Worm (Caenorhabditis elegans): Measurements from ENCODE around the gene msp-3.
A peak's percentile ranks its signal among the peaks of the same experiment; 100 is the strongest.

The msp-3 gene

DNA sequence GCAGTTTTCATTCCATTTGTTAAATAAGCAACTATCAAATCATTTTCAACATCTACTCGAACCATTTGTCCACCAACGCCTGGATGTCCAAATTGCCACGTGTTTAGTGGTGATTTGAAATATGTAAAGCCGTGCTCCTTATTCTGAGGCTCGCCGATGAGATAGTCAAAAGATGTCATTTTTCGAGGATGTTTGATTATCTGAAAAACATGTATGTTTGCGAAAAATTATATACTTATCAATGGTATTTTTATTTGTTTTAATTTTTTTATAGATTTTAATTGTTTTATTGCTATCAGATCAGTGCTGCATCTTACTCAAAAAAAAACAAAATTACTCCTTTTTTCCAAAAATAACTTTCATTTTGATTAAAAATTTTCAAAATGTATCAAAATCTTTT lies 32.7 kb upstream of the msp-3 start:
- TF ChIP-seq nhr-11 (tag; optimal IDR thresholded peaks at IDR 0.05) (no peak), R02D3.7 (tag; optimal IDR thresholded peaks at IDR 0.05) (no peak), egl-5 (tag; optimal IDR thresholded peaks at IDR 0.05) (no peak), pqm-1 (tag; optimal IDR thresholded peaks at IDR 0.05) (no peak)

DNA sequence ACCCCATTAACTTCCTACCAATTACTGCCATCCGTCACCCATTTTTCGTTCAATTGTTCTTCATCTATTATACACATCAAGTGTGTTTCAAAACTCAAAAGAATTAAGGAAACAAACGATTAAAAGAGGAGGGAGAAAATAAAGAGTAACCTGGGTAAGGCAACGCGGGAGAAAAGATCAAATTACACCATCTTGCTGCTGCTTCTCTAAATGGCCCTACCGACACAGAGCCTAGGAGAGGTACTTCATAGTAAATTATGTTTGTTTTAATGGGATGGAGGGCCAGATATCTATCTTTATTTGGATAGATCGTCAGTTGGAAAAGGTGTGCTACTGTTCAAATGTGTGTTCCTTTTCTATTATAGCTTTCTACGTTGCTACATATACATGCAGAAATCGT lies 29.3 kb upstream of the msp-3 start:
- no peak for TF ChIP-seq R02D3.7 (tag; optimal IDR thresholded peaks at IDR 0.05)
- TF ChIP-seq mdl-1 (tag; optimal IDR thresholded peaks at IDR 0.05): no peak
- TF ChIP-seq egl-27 (tag; optimal IDR thresholded peaks at IDR 0.05): no peak
- no peak for TF ChIP-seq tbx-2 (tag; optimal IDR thresholded peaks at IDR 0.05)
- no peak for TF ChIP-seq ZK546.5 (tag; optimal IDR thresholded peaks at IDR 0.05)

DNA sequence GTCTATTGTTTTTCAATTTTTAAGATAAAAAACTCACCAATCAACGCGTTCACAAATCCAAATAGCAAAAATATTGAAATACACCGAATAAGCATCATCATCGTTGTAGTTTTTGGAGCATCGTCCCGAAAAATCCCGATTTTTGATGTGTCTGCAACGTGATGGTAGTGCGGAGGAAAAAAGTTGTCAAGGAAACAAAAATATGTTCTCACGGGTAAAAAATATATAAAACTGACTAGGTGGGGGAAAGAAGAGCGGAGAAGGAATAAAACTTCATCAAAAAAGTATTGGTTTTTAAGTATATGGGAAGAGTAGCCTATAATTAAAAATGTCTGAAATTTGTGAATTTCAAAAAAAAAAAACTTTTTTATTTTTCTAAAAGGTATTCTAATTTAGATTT lies 25.9 kb upstream of the msp-3 start, which contains the start of gene rig-6:
Gene rig-6 (minus strand): TSS at position 101 of the 400 bp plus-strand sequence.
- TF ChIP-seq jun-1 (tag; optimal IDR thresholded peaks at IDR 0.05): no peak
- no peak for TF ChIP-seq ceh-9 (tag; optimal IDR thresholded peaks at IDR 0.05)
- TF ChIP-seq elt-3 (tag; optimal IDR thresholded peaks at IDR 0.05): no peak
- no peak for TF ChIP-seq nhr-77 (tag; optimal IDR thresholded peaks at IDR 0.05)
- no peak for TF ChIP-seq nhr-23 (tag; optimal IDR thresholded peaks at IDR 0.05)
- TF ChIP-seq unc-39 (tag; optimal IDR thresholded peaks at IDR 0.05): no peak

DNA sequence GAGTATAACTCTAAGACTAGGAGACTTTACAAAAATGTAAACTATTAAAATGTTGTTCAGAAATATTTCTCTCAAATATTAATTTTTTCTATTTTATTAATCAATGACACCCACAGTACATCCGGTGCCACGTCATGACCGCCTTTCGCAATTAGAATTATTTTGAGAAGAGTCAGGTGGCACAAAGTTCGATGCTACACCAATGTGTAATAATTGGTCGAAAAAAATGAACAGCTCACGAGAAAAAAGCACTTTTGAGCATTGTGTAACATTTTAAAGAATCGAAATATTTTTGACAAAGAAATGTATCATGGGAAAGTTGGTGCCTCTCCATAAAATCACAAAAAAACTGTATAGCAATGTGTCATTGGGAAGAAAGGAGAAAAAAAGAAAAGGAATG lies 20.6 kb upstream of the msp-3 start:
- no peak for TF ChIP-seq elt-3 (tag; optimal IDR thresholded peaks at IDR 0.05)
- no peak for TF ChIP-seq hmg-11 (tag; optimal IDR thresholded peaks at IDR 0.05)
- TF ChIP-seq nhr-76 (tag; optimal IDR thresholded peaks at IDR 0.05): no peak
- no peak for TF ChIP-seq unc-39 (tag; optimal IDR thresholded peaks at IDR 0.05)
- no peak for TF ChIP-seq egl-5 (tag; optimal IDR thresholded peaks at IDR 0.05)
- TF ChIP-seq pha-4 (tag; optimal IDR thresholded peaks at IDR 0.05): no peak
- TF ChIP-seq R02D3.7 (tag; optimal IDR thresholded peaks at IDR 0.05): no peak
- no peak for TF ChIP-seq nhr-11 (tag; optimal IDR thresholded peaks at IDR 0.05)
- TF ChIP-seq zag-1 (tag; optimal IDR thresholded peaks at IDR 0.05): no peak
- TF ChIP-seq nhr-12 (tag; optimal IDR thresholded peaks at IDR 0.05): no peak
- no peak for TF ChIP-seq nhr-67 (tag; optimal IDR thresholded peaks at IDR 0.05)
- TF ChIP-seq ztf-4 (tag; optimal IDR thresholded peaks at IDR 0.05): no peak

DNA sequence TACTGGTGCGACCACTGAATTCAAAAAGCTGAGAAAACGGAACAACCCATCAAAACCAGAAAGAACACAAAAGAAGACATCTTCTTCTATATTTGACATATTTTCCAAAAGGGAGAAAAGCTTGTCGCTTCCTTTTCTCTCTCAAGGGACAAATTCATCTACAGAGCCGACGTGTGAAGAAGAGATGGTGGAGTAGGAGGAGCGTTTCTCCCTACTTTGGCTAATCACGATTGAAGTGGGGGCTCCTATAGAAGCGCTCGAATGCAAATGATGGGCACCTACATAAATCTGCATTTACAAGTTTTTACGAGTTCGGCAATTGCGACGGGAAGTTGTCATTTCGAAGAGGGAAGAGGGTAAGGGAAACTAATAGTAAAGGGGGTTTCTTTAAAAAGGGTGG lies 20.2 kb upstream of the msp-3 start:
- TF ChIP-seq elt-1 (tag; optimal IDR thresholded peaks at IDR 0.05) (peak; percentile 34), pha-4 (tag; optimal IDR thresholded peaks at IDR 0.05) (no peak), fos-1 (tag; optimal IDR thresholded peaks at IDR 0.05) (no peak), lin-39 (tag; optimal IDR thresholded peaks at IDR 0.05) (peak; percentile 36), eor-1 (tag; optimal IDR thresholded peaks at IDR 0.05) (no peak), unc-62 (GFP tag; optimal IDR thresholded peaks at IDR 0.05) (peak; percentile 41), ztf-11 (tag; optimal IDR thresholded peaks at IDR 0.05) (no peak), nhr-77 (tag; optimal IDR thresholded peaks at IDR 0.05) (no peak), ceh-16 (tag; optimal IDR thresholded peaks at IDR 0.05) (no peak), elt-2 (tag; optimal IDR thresholded peaks at IDR 0.05) (no peak)

- TF ChIP-seq fos-1 (tag; optimal IDR thresholded peaks at IDR 0.05) (no peak), egl-5 (tag; optimal IDR thresholded peaks at IDR 0.05) (peak; percentile 16)
These were observed 19.7 kb upstream of the msp-3 start for ce11 chrII:4805799-4806198.

- TF ChIP-seq fkh-10 (GFP tag; optimal IDR thresholded peaks at IDR 0.05) (no peak), ama-1 (optimal IDR thresholded peaks at IDR 0.05) (no peak), nhr-237 (tag; optimal IDR thresholded peaks at IDR 0.05) (no peak), elt-3 (tag; optimal IDR thresholded peaks at IDR 0.05) (no peak), nhr-43 (tag; optimal IDR thresholded peaks at IDR 0.05; ENCODE audit: poor library complexity, severe bottlenecking) (no peak), R02D3.7 (tag; optimal IDR thresholded peaks at IDR 0.05) (no peak), nhr-67 (tag; optimal IDR thresholded peaks at IDR 0.05) (no peak), nhr-28 (tag; optimal IDR thresholded peaks at IDR 0.05) (no peak), nhr-25 (tag; optimal IDR thresholded peaks at IDR 0.05) (no peak), unc-39 (tag; optimal IDR thresholded peaks at IDR 0.05) (no peak), ceh-9 (tag; optimal IDR thresholded peaks at IDR 0.05) (no peak), aly-2 (tag; optimal IDR thresholded peaks at IDR 0.05) (no peak), nhr-76 (tag; optimal IDR thresholded peaks at IDR 0.05) (no peak), fos-1 (tag; optimal IDR thresholded peaks at IDR 0.05) (no peak), nhr-12 (tag; optimal IDR thresholded peaks at IDR 0.05) (no peak), ceh-16 (tag; optimal IDR thresholded peaks at IDR 0.05) (no peak), pha-4 (tag; optimal IDR thresholded peaks at IDR 0.05) (peak; percentile 10), nfya-1 (tag; optimal IDR thresholded peaks at IDR 0.05; ENCODE audit: insufficient read depth) (no peak), mdl-1 (tag; optimal IDR thresholded peaks at IDR 0.05) (no peak), pqm-1 (tag; optimal IDR thresholded peaks at IDR 0.05) (peak; percentile 38), tbx-2 (tag; optimal IDR thresholded peaks at IDR 0.05) (no peak), elt-2 (tag; optimal IDR thresholded peaks at IDR 0.05) (peak; percentile 96)
These were observed 16.8 kb upstream of the msp-3 start for ce11 chrII:4802917-4803316.

Measured in whole organism, L3 larva.